Worm (Caenorhabditis elegans): ENCODE data around the gene glt-3.

glt-3 gene

DNA sequence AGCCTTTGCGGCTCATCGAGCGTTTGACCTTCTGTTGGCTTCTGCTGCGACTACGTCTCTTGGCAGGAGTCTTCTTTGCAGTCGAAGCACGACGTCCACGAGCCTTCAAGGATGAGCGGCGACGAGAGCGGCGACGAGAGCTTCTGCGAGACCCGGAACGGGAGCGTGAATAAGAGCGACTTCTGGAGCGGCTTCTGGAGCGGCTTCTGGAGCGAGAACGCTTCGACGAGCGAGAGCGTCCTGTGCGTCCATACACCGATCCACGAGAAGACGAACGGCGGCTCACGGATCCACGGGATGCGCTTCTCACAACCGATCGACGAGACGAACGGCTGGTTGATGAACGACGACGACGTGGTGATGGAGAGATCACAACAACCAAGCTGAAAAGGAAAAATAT, 19.2 kb upstream of the glt-3 start:
- no peak for TF ChIP-seq ceh-16 (tag; optimal IDR thresholded peaks at IDR 0.05)
- TF ChIP-seq nhr-67 (tag; optimal IDR thresholded peaks at IDR 0.05): no peak
- no peak for TF ChIP-seq pha-4 (tag; optimal IDR thresholded peaks at IDR 0.05)
- TF ChIP-seq egl-27 (tag; optimal IDR thresholded peaks at IDR 0.05): no peak
- TF ChIP-seq ama-1 (optimal IDR thresholded peaks at IDR 0.05): no peak
- TF ChIP-seq nfya-1 (tag; optimal IDR thresholded peaks at IDR 0.05; ENCODE audit: insufficient read depth): no peak
- no peak for TF ChIP-seq elt-3 (tag; optimal IDR thresholded peaks at IDR 0.05)

DNA sequence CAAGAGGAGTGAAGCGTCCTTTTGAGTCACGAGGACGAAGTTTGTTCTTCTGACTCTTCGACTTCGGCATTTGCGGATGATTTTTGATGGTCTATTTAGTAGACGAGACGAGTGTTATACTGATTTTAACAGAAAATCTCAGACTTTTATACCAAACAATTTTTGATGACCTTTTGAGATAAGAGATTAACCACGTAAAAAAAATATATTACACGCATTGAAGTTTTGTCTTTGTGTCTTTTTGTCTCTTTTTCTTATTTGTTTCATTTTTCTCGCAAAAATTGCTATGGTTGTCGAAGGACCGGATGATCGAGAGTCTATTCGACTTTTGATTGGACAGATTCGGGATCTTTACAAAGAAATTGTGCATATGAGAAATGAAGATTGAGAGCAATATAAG, 18.6 kb upstream of the glt-3 start, which contains the start of gene spch-1:
Gene spch-1, minus strand, starts transcription at position 101 of the 400 bp plus-strand sequence.
- TF ChIP-seq R02D3.7 (tag; optimal IDR thresholded peaks at IDR 0.05): no peak
- no peak for TF ChIP-seq skn-1 (tag; optimal IDR thresholded peaks at IDR 0.05)
- TF ChIP-seq sea-2 (GFP tag; optimal IDR thresholded peaks at IDR 0.05): no peak
- TF ChIP-seq unc-39 (tag; optimal IDR thresholded peaks at IDR 0.05): no peak
- TF ChIP-seq egl-27 (tag; optimal IDR thresholded peaks at IDR 0.05): no peak
- no peak for TF ChIP-seq nhr-25 (tag; optimal IDR thresholded peaks at IDR 0.05)
- no peak for TF ChIP-seq ztf-11 (tag; optimal IDR thresholded peaks at IDR 0.05)
- no peak for TF ChIP-seq nhr-11 (tag; optimal IDR thresholded peaks at IDR 0.05)
- TF ChIP-seq hmg-11 (tag; optimal IDR thresholded peaks at IDR 0.05): no peak
- no peak for TF ChIP-seq lin-15B (tag; optimal IDR thresholded peaks at IDR 0.05)
- TF ChIP-seq tbx-2 (tag; optimal IDR thresholded peaks at IDR 0.05): no peak
- no peak for TF ChIP-seq eor-1 (tag; optimal IDR thresholded peaks at IDR 0.05)
- TF ChIP-seq nhr-237 (tag; optimal IDR thresholded peaks at IDR 0.05): no peak
- no peak for TF ChIP-seq fkh-10 (GFP tag; optimal IDR thresholded peaks at IDR 0.05)
- no peak for TF ChIP-seq ztf-4 (tag; optimal IDR thresholded peaks at IDR 0.05)
- no peak for TF ChIP-seq jun-1 (tag; optimal IDR thresholded peaks at IDR 0.05)
- no peak for TF ChIP-seq elt-2 (tag; optimal IDR thresholded peaks at IDR 0.05)

DNA sequence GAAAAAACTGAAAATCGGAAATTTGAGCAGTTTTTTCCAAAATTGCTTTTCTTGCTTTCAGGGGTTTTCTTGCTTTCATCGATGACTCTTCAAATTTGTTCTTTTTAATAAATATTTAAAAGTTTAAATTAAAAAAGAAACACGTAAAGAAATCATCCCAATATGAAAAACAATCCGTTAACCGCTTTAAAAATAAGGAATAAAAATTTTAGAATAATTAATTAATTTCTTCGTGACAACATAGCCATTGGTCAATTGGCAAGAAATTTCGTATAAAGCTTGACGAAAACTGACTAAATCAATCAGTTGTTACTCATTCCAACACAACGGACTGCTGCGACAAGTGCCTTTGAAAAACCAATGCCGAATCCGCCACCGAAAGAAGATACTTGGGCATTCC, 17.5 kb upstream of the glt-3 start, which contains the start of gene nsph-3.2:
Gene nsph-3.2, plus strand, starts transcription at position 301 of the 400 bp plus-strand sequence.
- TF ChIP-seq pqm-1 (tag; optimal IDR thresholded peaks at IDR 0.05): no peak
- no peak for TF ChIP-seq ZK546.5 (tag; optimal IDR thresholded peaks at IDR 0.05)
- no peak for TF ChIP-seq mdl-1 (tag; optimal IDR thresholded peaks at IDR 0.05)
- TF ChIP-seq elt-1 (tag; optimal IDR thresholded peaks at IDR 0.05): no peak
- TF ChIP-seq nhr-76 (tag; optimal IDR thresholded peaks at IDR 0.05): no peak
- TF ChIP-seq nhr-25 (tag; optimal IDR thresholded peaks at IDR 0.05): no peak
- TF ChIP-seq ceh-28 (tag; optimal IDR thresholded peaks at IDR 0.05): no peak
- no peak for TF ChIP-seq ztf-4 (tag; optimal IDR thresholded peaks at IDR 0.05)
- no peak for TF ChIP-seq nhr-28 (tag; optimal IDR thresholded peaks at IDR 0.05)

DNA sequence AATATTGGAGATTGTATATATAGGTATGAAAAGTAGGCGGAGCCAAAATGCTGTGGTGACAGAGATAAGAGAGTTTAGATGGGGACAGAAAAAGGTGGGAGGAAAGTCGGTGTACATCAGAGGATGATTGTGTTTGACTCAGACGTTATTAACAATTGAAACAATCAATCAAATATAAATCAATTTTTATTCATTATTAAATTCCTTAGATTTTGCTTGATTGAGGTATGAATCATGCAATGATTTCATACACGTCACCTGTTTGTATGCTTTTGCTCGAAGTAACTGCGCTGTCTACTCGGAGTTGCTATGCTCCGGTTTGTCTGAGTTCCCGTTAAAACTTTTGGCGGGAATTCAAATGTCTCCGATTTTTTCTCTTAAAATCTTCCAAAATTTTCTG, 14.9 kb upstream of the glt-3 start, which contains the start of gene C04G2.10:
Gene C04G2.10, plus strand, starts transcription at position 301 of the 400 bp plus-strand sequence.
- TF ChIP-seq ceh-16 (tag; optimal IDR thresholded peaks at IDR 0.05): no peak
- TF ChIP-seq snpc-4 (tag; optimal IDR thresholded peaks at IDR 0.05): no peak
- TF ChIP-seq ZK546.5 (tag; optimal IDR thresholded peaks at IDR 0.05): no peak
- TF ChIP-seq lin-15B (tag; optimal IDR thresholded peaks at IDR 0.05): no peak
- TF ChIP-seq fkh-2 (tag; optimal IDR thresholded peaks at IDR 0.05): no peak
- TF ChIP-seq egl-5 (tag; optimal IDR thresholded peaks at IDR 0.05): no peak
- TF ChIP-seq fos-1 (tag; optimal IDR thresholded peaks at IDR 0.05): no peak
- no peak for TF ChIP-seq ceh-28 (tag; optimal IDR thresholded peaks at IDR 0.05)
- no peak for TF ChIP-seq nhr-77 (tag; optimal IDR thresholded peaks at IDR 0.05)
- TF ChIP-seq pha-4 (tag; optimal IDR thresholded peaks at IDR 0.05): no peak
- TF ChIP-seq nfya-1 (tag; optimal IDR thresholded peaks at IDR 0.05; ENCODE audit: insufficient read depth): no peak
- no peak for TF ChIP-seq ztf-4 (tag; optimal IDR thresholded peaks at IDR 0.05)
- TF ChIP-seq ceh-9 (tag; optimal IDR thresholded peaks at IDR 0.05): no peak

DNA sequence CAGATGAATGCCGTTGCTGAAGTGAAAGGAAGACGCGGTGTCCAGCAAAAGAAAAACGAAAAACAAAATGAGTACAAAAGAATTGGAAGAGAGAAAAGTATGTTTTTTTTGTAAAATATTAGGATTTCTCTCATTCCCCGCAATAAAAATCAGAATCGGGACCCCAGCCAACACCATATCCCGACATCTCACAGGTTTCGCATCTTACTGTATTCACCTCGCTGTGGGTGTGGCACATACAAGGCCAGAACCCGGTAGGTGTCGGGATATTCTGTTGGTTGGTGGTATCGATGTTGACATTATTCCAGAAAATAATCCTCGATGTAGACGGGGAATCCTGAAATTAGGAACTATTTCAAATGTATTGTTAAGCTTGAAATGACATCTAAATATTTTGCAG, 13.3 kb upstream of the glt-3 start:
- TF ChIP-seq unc-39 (tag; optimal IDR thresholded peaks at IDR 0.05) (no peak), lin-39 (tag; optimal IDR thresholded peaks at IDR 0.05) (no peak), fos-1 (tag; optimal IDR thresholded peaks at IDR 0.05) (no peak), R02D3.7 (tag; optimal IDR thresholded peaks at IDR 0.05) (no peak), nhr-43 (tag; optimal IDR thresholded peaks at IDR 0.05; ENCODE audit: poor library complexity, severe bottlenecking) (no peak), eor-1 (tag; optimal IDR thresholded peaks at IDR 0.05) (no peak), fkh-10 (GFP tag; optimal IDR thresholded peaks at IDR 0.05) (no peak), daf-12 (tag; optimal IDR thresholded peaks at IDR 0.05) (no peak), elt-1 (tag; optimal IDR thresholded peaks at IDR 0.05) (no peak), elt-3 (tag; optimal IDR thresholded peaks at IDR 0.05) (no peak)
